Fruit fly (Drosophila melanogaster): ENCODE results near the gene MED26.

dm6 chr4:829783-830182, 41.0 kb upstream of the MED26 start:
- no peak for TF ChIP-seq CG8478 (optimal IDR thresholded peaks at IDR 0.05)
- TF ChIP-seq CTCF (optimal IDR thresholded peaks at IDR 0.05): no peak

All from S2 (cell line).